Worm (Caenorhabditis elegans): ENCODE data around the gene srh-97.

srh-97 gene

DNA sequence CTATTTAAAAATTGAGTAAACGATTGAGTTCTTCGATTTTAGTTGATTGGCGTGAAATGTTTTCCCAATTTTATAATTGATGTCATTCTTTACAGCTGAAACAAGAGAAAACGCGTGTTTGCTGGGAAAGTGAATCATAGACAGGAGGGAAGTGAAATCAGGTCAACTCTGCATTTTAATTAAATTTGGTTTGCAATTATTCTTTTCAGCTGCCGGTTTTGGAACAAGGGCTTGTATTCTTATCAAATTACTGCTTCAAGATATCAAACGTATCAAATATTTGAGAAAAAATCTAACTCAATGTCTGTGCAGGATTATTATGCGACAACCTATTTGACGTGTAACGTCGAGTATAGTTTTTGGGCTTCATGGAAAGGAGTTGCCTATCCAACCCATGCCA lies at the start of gene srh-97:
TSS of gene srh-97 (plus strand) at position 301 of the 400 bp plus-strand sequence.
- TF ChIP-seq egl-44 (GFP tag; IDR thresholded peaks at IDR 0.05) (no peak), bed-2 (GFP tag; IDR thresholded peaks at IDR 0.05) (no peak), rec-8 (tag; optimal IDR thresholded peaks at IDR 0.05) (no peak), F39B2.1 (GFP tag; IDR thresholded peaks at IDR 0.05) (no peak), nhr-90 (tag; optimal IDR thresholded peaks at IDR 0.05) (no peak)

DNA sequence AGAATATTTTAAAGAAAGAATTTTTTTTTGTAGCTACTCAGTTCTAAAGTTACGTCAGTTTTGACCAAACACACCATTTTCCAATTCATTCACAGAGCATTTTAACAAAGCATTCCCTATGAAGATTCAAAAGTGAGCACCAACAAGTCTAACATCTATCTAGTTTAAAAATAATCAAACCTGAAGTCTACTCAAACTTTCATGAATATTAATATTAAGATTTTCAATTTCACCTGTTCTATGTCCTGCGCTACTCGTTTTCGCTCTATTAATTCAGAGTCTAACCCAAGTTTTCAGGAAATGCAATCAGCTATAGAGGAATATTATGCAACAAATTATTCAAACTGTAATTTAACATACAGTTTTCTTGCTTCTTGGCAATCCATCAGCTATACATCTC lies 44.8 kb upstream of the srh-97 start, which contains the start of gene srh-119:
TSS of gene srh-119 (plus strand) at position 301 of the 400 bp plus-strand sequence.
- TF ChIP-seq ceh-58 (GFP tag; IDR thresholded peaks at IDR 0.05) (no peak), nhr-27 (tag; optimal IDR thresholded peaks at IDR 0.05) (no peak), let-526 (GFP tag; IDR thresholded peaks at IDR 0.05) (no peak), B0019.2 (GFP tag; conservative IDR thresholded peaks at IDR 0.05) (no peak), madf-3 (GFP tag; IDR thresholded peaks at IDR 0.05) (no peak), Y67H2A.10 (GFP tag; conservative IDR thresholded peaks at IDR 0.05) (no peak), let-607 (tag; optimal IDR thresholded peaks at IDR 0.05) (no peak), snpc-4 (GFP tag; optimal IDR thresholded peaks at IDR 0.05) (no peak), snpc-4 (tag; optimal IDR thresholded peaks at IDR 0.05) (no peak), B0336.3 (GFP tag; IDR thresholded peaks at IDR 0.05) (no peak), ceh-27 (GFP tag; optimal IDR thresholded peaks at IDR 0.05) (no peak), him-1 (tag; optimal IDR thresholded peaks at IDR 0.05) (no peak), ztf-25 (GFP tag; IDR thresholded peaks at IDR 0.05) (no peak), fkh-3 (tag; optimal IDR thresholded peaks at IDR 0.05) (no peak), nhr-90 (tag; optimal IDR thresholded peaks at IDR 0.05) (no peak), mes-4 (tag; optimal IDR thresholded peaks at IDR 0.05) (no peak), ztf-28 (GFP tag; IDR thresholded peaks at IDR 0.05) (no peak), T26A5.8 (tag; optimal IDR thresholded peaks at IDR 0.05) (no peak), F23B12.7 (tag; optimal IDR thresholded peaks at IDR 0.05; ENCODE audit: insufficient read depth) (no peak), mxl-1 (tag; optimal IDR thresholded peaks at IDR 0.05) (no peak), bed-1 (GFP tag; IDR thresholded peaks at IDR 0.05) (no peak)

DNA sequence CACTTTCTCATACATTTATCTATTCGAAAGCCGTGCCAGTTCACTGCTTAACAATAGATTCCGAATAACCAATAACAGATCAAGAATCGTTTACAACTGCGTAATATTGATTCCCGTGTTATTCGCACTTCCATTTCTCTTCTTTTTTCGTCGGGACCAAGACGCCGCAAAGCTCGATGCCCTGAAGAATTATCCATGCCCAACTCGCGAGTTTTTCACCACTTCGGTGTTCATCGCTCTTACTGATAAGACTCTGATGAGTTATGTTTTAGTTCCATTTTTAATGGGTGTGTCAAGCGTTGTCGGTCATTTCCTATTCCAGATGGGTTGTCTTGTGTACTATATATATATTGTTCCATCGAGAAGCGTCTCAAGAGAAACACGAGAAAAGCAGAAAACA lies 43.5 kb upstream of the srh-97 start:
- TF ChIP-seq ets-4 (GFP tag; optimal IDR thresholded peaks at IDR 0.05) (no peak), hsf-1 (GFP tag; IDR thresholded peaks at IDR 0.05) (no peak), hmg-1.2 (GFP tag; IDR thresholded peaks at IDR 0.05) (no peak), B0019.2 (GFP tag; conservative IDR thresholded peaks at IDR 0.05) (no peak), pha-4 (tag; optimal IDR thresholded peaks at IDR 0.05) (no peak), lin-26 (GFP tag; IDR thresholded peaks at IDR 0.05) (no peak), nfya-2 (GFP tag; IDR thresholded peaks at IDR 0.05) (no peak), mxl-1 (tag; optimal IDR thresholded peaks at IDR 0.05) (no peak), snpc-1.3 (tag; optimal IDR thresholded peaks at IDR 0.05; ENCODE audit: insufficient read depth) (no peak)

DNA sequence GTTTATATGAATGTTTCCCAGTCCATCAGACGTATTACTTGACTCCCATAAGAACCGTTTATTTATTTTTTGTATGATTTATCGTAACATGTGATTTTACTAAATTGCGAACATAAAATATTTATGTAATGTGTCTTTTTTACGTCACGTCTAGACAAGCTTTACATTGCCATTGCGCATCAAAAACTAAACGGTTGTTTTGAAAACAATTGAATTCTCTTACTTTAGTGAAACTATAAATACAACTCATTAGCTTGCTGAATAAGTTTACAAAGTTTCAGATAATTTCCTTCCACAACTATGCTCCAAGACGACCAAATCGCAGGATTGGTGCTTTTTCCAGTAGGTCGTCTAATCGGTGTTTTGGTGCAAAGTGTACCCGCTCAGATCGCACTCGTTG lies 42.0 kb upstream of the srh-97 start, which contains the start of gene srx-54:
TSS of gene srx-54 (plus strand) at position 301 of the 400 bp plus-strand sequence.
- no peak for TF ChIP-seq nhr-179 (tag; optimal IDR thresholded peaks at IDR 0.05)
- no peak for TF ChIP-seq ztf-3 (GFP tag; optimal IDR thresholded peaks at IDR 0.05)
- no peak for TF ChIP-seq mxl-1 (tag; optimal IDR thresholded peaks at IDR 0.05)
- TF ChIP-seq ztf-22 (GFP tag; optimal IDR thresholded peaks at IDR 0.05): no peak
- TF ChIP-seq ekl-4 (GFP tag; IDR thresholded peaks at IDR 0.05): no peak
- TF ChIP-seq ceh-27 (GFP tag; optimal IDR thresholded peaks at IDR 0.05): no peak
- TF ChIP-seq snpc-3.4 (tag; optimal IDR thresholded peaks at IDR 0.05): no peak
